Worm (Caenorhabditis elegans): Measurements from ENCODE around the gene folt-2.

ce11 chrV:2845771-2846170 lies 29.6 kb downstream of the folt-2 start, which contains the start of gene srj-44:
- TF ChIP-seq ztf-11 (tag; optimal IDR thresholded peaks at IDR 0.05), result no peak
- no peak for TF ChIP-seq ztf-7 (tag; optimal IDR thresholded peaks at IDR 0.05)

Data from whole organism, L4 larva.